Worm (Caenorhabditis elegans): ENCODE results near the gene mig-10.

- no peak for TF ChIP-seq hnd-1 (tag; optimal IDR thresholded peaks at IDR 0.05)
- TF ChIP-seq sea-1 (GFP tag; conservative IDR thresholded peaks at IDR 0.05): no peak
- TF ChIP-seq B0310.2 (tag; optimal IDR thresholded peaks at IDR 0.05): no peak
- TF ChIP-seq tra-4 (tag; optimal IDR thresholded peaks at IDR 0.05): no peak
- TF ChIP-seq hmg-4 (GFP tag; optimal IDR thresholded peaks at IDR 0.05): no peak
- TF ChIP-seq ama-1 (optimal IDR thresholded peaks at IDR 0.05): no peak
- TF ChIP-seq ceh-13 (GFP tag; optimal IDR thresholded peaks at IDR 0.05): no peak
- no peak for TF ChIP-seq pes-1 (GFP tag; IDR thresholded peaks at IDR 0.05)
- no peak for TF ChIP-seq hmbx-1 (tag; optimal IDR thresholded peaks at IDR 0.05)
- TF ChIP-seq ceh-36 (tag; optimal IDR thresholded peaks at IDR 0.05): no peak
- TF ChIP-seq tbx-37 (GFP tag; conservative IDR thresholded peaks at IDR 0.05): no peak
Measured at ce11 chrIII:8258045-8258444, 20.9 kb upstream of the mig-10 start, which contains the start of gene ncr-2.

All from whole organism, early embryonic.